Worm (Caenorhabditis elegans) whole organism, L4 larva: ENCODE data around the gene Y65A5A.24.

Source experiments
- D1046.2 ChIP-seq: fragments of 200-800 bp; sonication (Bioruptor generic); IDR thresholded peaks from 2 replicates; pipeline ENCODE4 v1.3.6; 2022; ENCODE audit warnings: missing genetic modification characterization, missing compliant biosample characterization
- F10B5.3 ChIP-seq: sonication (generic microtip); optimal IDR thresholded peaks from 2 replicates; lab custom pipeline; 2016; ENCODE audit warnings: mild to moderate bottlenecking, missing genetic modification characterization, missing compliant biosample characterization
- F26F4.8 ChIP-seq: fragments of 200-800 bp; sonication (Bioruptor generic); conservative IDR thresholded peaks from 2 replicates; pipeline ENCODE4 v1.3.6; 2022; ENCODE audit warnings: missing genetic modification characterization, missing compliant biosample characterization
- F49E8.2 ChIP-seq: sonication (generic microtip); optimal IDR thresholded peaks from 2 replicates; lab custom pipeline; 2016; ENCODE audit warnings: missing compliant biosample characterization, mild to moderate bottlenecking, missing genetic modification characterization, borderline replicate concordance
- R02D3.7 ChIP-seq: fragments of 150-350 bp; sonication (generic microtip); optimal IDR thresholded peaks from 3 replicates; lab custom pipeline; 2014; ENCODE audit warnings: missing biosample characterization, missing genetic modification characterization
- T20F7.1 ChIP-seq: fragments of 200-800 bp; sonication (Bioruptor generic); optimal IDR thresholded peaks from 2 replicates; lab custom pipeline; 2018; ENCODE audit warnings: mild to moderate bottlenecking, missing genetic modification characterization, missing compliant biosample characterization
- Y5F2A.4 ChIP-seq: fragments of 200-800 bp; sonication (Bioruptor generic); optimal IDR thresholded peaks from 2 replicates; lab custom pipeline; 2018; ENCODE audit warnings: mild to moderate bottlenecking, missing genetic modification characterization, missing compliant biosample characterization
- Y75B8A.6 ChIP-seq: fragments of 200-800 bp; sonication (Bioruptor generic); IDR thresholded peaks from 2 replicates; pipeline ENCODE4 v1.3.6; 2022; ENCODE audit warnings: missing genetic modification reagents, missing genetic modification characterization, missing compliant biosample characterization
- ZK337.2 ChIP-seq: fragments of 200-800 bp; sonication (Bioruptor generic); IDR thresholded peaks from 2 replicates; pipeline ENCODE4 v1.3.6; 2022; ENCODE audit warnings: missing genetic modification reagents, missing genetic modification characterization, missing compliant biosample characterization
- ZK546.5 ChIP-seq, 2 experiments: sonication (generic microtip); optimal IDR thresholded peaks; 2 replicates each; lab custom pipeline; 2017; ENCODE audit warnings: missing biosample characterization in 2 of 2, missing genetic modification characterization in 2 of 2
- aha-1 ChIP-seq: fragments of 150-350 bp; peaks from one replicate; lab custom pipeline; 2014; ENCODE audit warnings: missing biosample characterization, missing genetic modification characterization
- attf-4 ChIP-seq: sonication (generic microtip); optimal IDR thresholded peaks from 3 replicates; lab custom pipeline; 2017; ENCODE audit warnings: missing biosample characterization, missing genetic modification characterization
- ceh-32 ChIP-seq: sonication (generic microtip); optimal IDR thresholded peaks from 2 replicates; lab custom pipeline; 2016; ENCODE audit warnings: mild to moderate bottlenecking, missing genetic modification characterization, missing compliant biosample characterization; ENCODE audit not compliant: poor library complexity
- ctbp-1 ChIP-seq: fragments of 200-800 bp; sonication (Bioruptor generic); IDR thresholded peaks from 2 replicates; pipeline ENCODE4 v1.3.6; 2022; ENCODE audit warnings: missing genetic modification reagents, missing genetic modification characterization, missing compliant biosample characterization
- daf-12 ChIP-seq: fragments of 150-350 bp; optimal IDR thresholded peaks from 2 replicates; lab custom pipeline; 2014; ENCODE audit warnings: missing biosample characterization, missing genetic modification reagents, missing genetic modification characterization
- daf-16 ChIP-seq, 3 experiments: sonication (generic microtip); optimal IDR thresholded peaks; 2 replicates each; lab custom pipeline; 2016 to 2017; ENCODE audit warnings: missing genetic modification characterization in 3 of 3, missing genetic modification reagents in 3 of 3, mild to moderate bottlenecking in 2 of 3, missing compliant biosample characterization in 2 of 3, missing biosample characterization in 1 of 3, moderate library complexity in 1 of 3
- duxl-1 ChIP-seq: sonication (generic microtip); optimal IDR thresholded peaks from 2 replicates; lab custom pipeline; 2016; ENCODE audit warnings: mild to moderate bottlenecking, missing genetic modification characterization, moderate library complexity, missing compliant biosample characterization; ENCODE audit not compliant: poor library complexity
- fos-1 ChIP-seq: fragments of 150-350 bp; optimal IDR thresholded peaks from 2 replicates; lab custom pipeline; 2014; ENCODE audit warnings: missing biosample characterization, missing genetic modification characterization
- hmg-1.1 ChIP-seq: fragments of 200-800 bp; sonication (Bioruptor generic); IDR thresholded peaks from 2 replicates; pipeline ENCODE4 v1.3.6; 2022; ENCODE audit warnings: missing genetic modification reagents, missing genetic modification characterization, missing compliant biosample characterization
- lin-1 ChIP-seq: fragments of 200-800 bp; sonication (Bioruptor generic); IDR thresholded peaks from 2 replicates; pipeline ENCODE4 v1.3.6; 2022; ENCODE audit warnings: missing genetic modification reagents, missing genetic modification characterization, missing compliant biosample characterization
- lin-15B ChIP-seq: fragments of 150-350 bp; sonication (generic microtip); optimal IDR thresholded peaks from 3 replicates; lab custom pipeline; 2014; ENCODE audit warnings: missing biosample characterization, missing genetic modification characterization
- lsy-2 ChIP-seq, 2 experiments: fragments of 150-350 bp in 1 of 2; sonication (generic microtip) in 1 of 2; optimal IDR thresholded peaks; 2 replicates each; lab custom pipeline; 2014 to 2017; ENCODE audit warnings: missing biosample characterization in 2 of 2, missing genetic modification characterization in 2 of 2
- madf-5 ChIP-seq, 2 experiments: fragments of 200-800 bp; sonication (Bioruptor generic); IDR thresholded peaks; 2 replicates each; pipeline ENCODE4 v1.3.6; 2022; ENCODE audit warnings: missing compliant biosample characterization in 2 of 2, missing genetic modification characterization in 2 of 2
- madf-9 ChIP-seq: fragments of 200-800 bp; sonication (Bioruptor generic); conservative IDR thresholded peaks from 2 replicates; pipeline ENCODE4 v1.3.6; 2022; ENCODE audit warnings: missing genetic modification reagents, missing genetic modification characterization, missing compliant biosample characterization
- mxl-3 ChIP-seq: fragments of 200-800 bp; sonication (Bioruptor generic); optimal IDR thresholded peaks from 2 replicates; lab custom pipeline; 2018; ENCODE audit warnings: mild to moderate bottlenecking, missing genetic modification characterization, missing compliant biosample characterization
- nhr-10 ChIP-seq: fragments of 150-350 bp; optimal IDR thresholded peaks from 2 replicates; lab custom pipeline; 2014; ENCODE audit warnings: missing biosample characterization, missing genetic modification characterization
- nhr-102 ChIP-seq: sonication (generic microtip); optimal IDR thresholded peaks from 2 replicates; lab custom pipeline; 2016; ENCODE audit warnings: mild to moderate bottlenecking, missing genetic modification characterization, moderate library complexity, missing compliant biosample characterization
- nhr-111 ChIP-seq: fragments of 200-800 bp; sonication (Bioruptor generic); optimal IDR thresholded peaks from 2 replicates; lab custom pipeline; 2018; ENCODE audit warnings: mild to moderate bottlenecking, missing genetic modification characterization, missing compliant biosample characterization
- nhr-237 ChIP-seq: sonication (generic microtip); optimal IDR thresholded peaks from 2 replicates; lab custom pipeline; 2017; ENCODE audit warnings: missing biosample characterization, missing genetic modification characterization
- nhr-25 ChIP-seq: sonication (generic microtip); optimal IDR thresholded peaks from 2 replicates; lab custom pipeline; 2017; ENCODE audit warnings: missing genetic modification characterization, mild to moderate bottlenecking, missing compliant biosample characterization, antibody characterized with exemption, moderate library complexity, borderline replicate concordance; ENCODE audit not compliant: insufficient read depth
- nhr-28 ChIP-seq: fragments of 150-350 bp; optimal IDR thresholded peaks from 2 replicates; lab custom pipeline; 2014; ENCODE audit warnings: missing biosample characterization, missing genetic modification characterization
- nhr-41 ChIP-seq: fragments of 200-800 bp; sonication (Bioruptor generic); IDR thresholded peaks from 2 replicates; pipeline ENCODE4 v1.3.6; 2022; ENCODE audit warnings: missing genetic modification reagents, missing genetic modification characterization, missing compliant biosample characterization
- nhr-42 ChIP-seq: fragments of 200-800 bp; sonication (Bioruptor generic); IDR thresholded peaks from 2 replicates; pipeline ENCODE4 v1.3.6; 2022; ENCODE audit warnings: missing genetic modification characterization, missing compliant biosample characterization
- nhr-48 ChIP-seq: sonication (generic microtip); optimal IDR thresholded peaks from 2 replicates; lab custom pipeline; 2016; ENCODE audit warnings: mild to moderate bottlenecking, missing genetic modification characterization, missing compliant biosample characterization
- pha-4 ChIP-seq, 2 experiments: fragments of 150-350 bp in 1 of 2; fragments of 200-800 bp in 1 of 2; sonication (Bioruptor generic) in 1 of 2; IDR thresholded peaks in 1 of 2; optimal IDR thresholded peaks in 1 of 2; 2 replicates each; pipeline versions ENCODE4 v1.3.6 to Lab custom; 2014 to 2022; ENCODE audit warnings: missing genetic modification characterization in 2 of 2, missing genetic modification reagents in 2 of 2, missing biosample characterization in 1 of 2, missing compliant biosample characterization in 1 of 2
- pqm-1 ChIP-seq: sonication (generic microtip); optimal IDR thresholded peaks from 2 replicates; lab custom pipeline; 2017; ENCODE audit warnings: missing biosample characterization, missing genetic modification characterization
- snpc-1.2 ChIP-seq: fragments of 200-800 bp; sonication (Bioruptor generic); IDR thresholded peaks from 2 replicates; pipeline ENCODE4 v1.3.6; 2022; ENCODE audit warnings: missing genetic modification reagents, missing genetic modification characterization, missing compliant biosample characterization
- spr-3 ChIP-seq: fragments of 200-800 bp; sonication (Bioruptor generic); optimal IDR thresholded peaks from 2 replicates; lab custom pipeline; 2018; ENCODE audit warnings: mild to moderate bottlenecking, missing genetic modification characterization, missing compliant biosample characterization
- tag-97 ChIP-seq: fragments of 200-800 bp; sonication (Bioruptor generic); IDR thresholded peaks from 2 replicates; pipeline ENCODE4 v1.3.6; 2022; ENCODE audit warnings: missing genetic modification characterization, missing compliant biosample characterization
- tra-1 ChIP-seq: fragments of 200-800 bp; sonication (Bioruptor generic); IDR thresholded peaks from 2 replicates; pipeline ENCODE4 v1.3.6; 2022; ENCODE audit warnings: missing genetic modification reagents, missing genetic modification characterization, missing compliant biosample characterization
- unc-130 ChIP-seq: sonication (generic microtip); optimal IDR thresholded peaks from 2 replicates; lab custom pipeline; 2016; ENCODE audit warnings: missing genetic modification reagents, missing genetic modification characterization, missing compliant biosample characterization
- unc-62 ChIP-seq, 3 experiments: fragments of 150-350 bp in 1 of 3; sonication (generic microtip); optimal IDR thresholded peaks in 2 of 3; peaks in 1 of 3; 1 replicate in 1 of 3; 2 replicates in 2 of 3; lab custom pipeline; 2014 to 2017; ENCODE audit warnings: missing biosample characterization in 3 of 3, missing genetic modification characterization in 3 of 3, missing genetic modification reagents in 3 of 3, missing genotype in 1 of 3
- vab-7 ChIP-seq: fragments of 200-800 bp; sonication (Bioruptor generic); IDR thresholded peaks from 2 replicates; pipeline ENCODE4 v1.3.6; 2022; ENCODE audit warnings: missing genetic modification reagents, missing genetic modification characterization, missing compliant biosample characterization
- zfp-2 ChIP-seq: sonication (generic microtip); optimal IDR thresholded peaks from 2 replicates; lab custom pipeline; 2016; ENCODE audit warnings: mild to moderate bottlenecking, missing genetic modification characterization, missing compliant biosample characterization
- zip-11 ChIP-seq: fragments of 200-800 bp; sonication (Bioruptor generic); IDR thresholded peaks from 2 replicates; pipeline ENCODE4 v1.3.6; 2022; ENCODE audit warnings: missing genetic modification characterization, missing compliant biosample characterization
- ztf-11 ChIP-seq: fragments of 150-350 bp; optimal IDR thresholded peaks from 2 replicates; lab custom pipeline; 2014; ENCODE audit warnings: missing biosample characterization, missing genetic modification characterization

Gene Y65A5A.24

ce11 chrIV:16415100-16415973 lies 21.6 kb downstream of the Y65A5A.24 start (continued):
- TF ChIP-seq zip-11 (GFP tag; lab: Robert Waterston, UW) (no peak), tag-97 (GFP tag; lab: Robert Waterston, UW) (0 out of 2 replicates have a peak, but pooled peaks have one; percentile 63), nhr-237 (tag; lab: Kevin White, UChicago) (no peak), madf-5 (GFP tag; IDR thresholded peaks at IDR 0.05; lab: Robert Waterston, UW) (no peak), ztf-11 (tag; lab: Kevin White, UChicago) (no peak), unc-62 (GFP tag; optimal IDR thresholded peaks at IDR 0.05 in 1 of 2; lab: Kevin White, UChicago) (no peak), unc-62 (tag; optimal IDR thresholded peaks at IDR 0.05; lab: Kevin White, UChicago) (no peak), daf-12 (tag; lab: Kevin White, UChicago) (no peak), spr-3 (GFP tag; lab: Kevin White, UChicago) (peak; percentile 8), pqm-1 (tag; lab: Kevin White, UChicago) (no peak), tra-1 (peak; percentile 78), unc-130 (peak; percentile 74), snpc-1.2 (GFP tag; lab: Robert Waterston, UW) (peak; percentile 96), nhr-102 (tag; lab: Kevin White, UChicago) (peak; percentile 33), ZK546.5 (tag; optimal IDR thresholded peaks at IDR 0.05; lab: Kevin White, UChicago) (no peak), nhr-48 (tag; lab: Kevin White, UChicago) (no peak), vab-7 (peak; percentile 24; the same call in 1 of the 2 replicates), pha-4 (GFP tag; IDR thresholded peaks at IDR 0.05; lab: Robert Waterston, UW) (peak; percentile 23; the same call in 1 of the 2 replicates), pha-4 (tag; optimal IDR thresholded peaks at IDR 0.05; lab: Kevin White, UChicago) (no peak), fos-1 (tag; lab: Kevin White, UChicago) (no peak), nhr-41 (GFP tag; lab: Robert Waterston, UW) (no peak), zfp-2 (tag; lab: Kevin White, UChicago) (no peak), hmg-1.1 (GFP tag; lab: Robert Waterston, UW) (peak; percentile 32; the same call in 1 of the 2 replicates), nhr-42 (GFP tag; lab: Robert Waterston, UW) (0 out of 2 replicates have a peak, but pooled peaks have one; percentile 67), lin-1 (GFP tag; lab: Robert Waterston, UW) (no peak), F10B5.3 (tag; lab: Kevin White, UChicago) (peak; percentile 45), nhr-28 (tag; lab: Kevin White, UChicago) (peak; percentile 18), T20F7.1 (GFP tag; lab: Kevin White, UChicago) (no peak), ceh-32 (tag; lab: Kevin White, UChicago) (no peak), Y75B8A.6 (GFP tag; lab: Robert Waterston, UW) (no peak), daf-16 (GFP tag; optimal IDR thresholded peaks at IDR 0.05; lab: Kevin White, UChicago) (no peak), daf-16 (tag; optimal IDR thresholded peaks at IDR 0.05; lab: Kevin White, UChicago) (no peak), F26F4.8 (no peak), attf-4 (no peak), nhr-111 (GFP tag; lab: Kevin White, UChicago) (no peak), nhr-25 (tag; lab: Kevin White, UChicago) (no peak), F49E8.2 (tag; lab: Kevin White, UChicago) (peak; percentile 84), duxl-1 (tag; lab: Kevin White, UChicago) (peak; percentile 86), madf-9 (GFP tag; lab: Robert Waterston, UW) (peak; percentile 82), mxl-3 (GFP tag; lab: Kevin White, UChicago) (no peak), nhr-10 (no peak), D1046.2 (peak; percentile 50; the same call in 1 of the 2 replicates), ZK337.2 (GFP tag; lab: Robert Waterston, UW) (peak; percentile 97), lsy-2 (tag; optimal IDR thresholded peaks at IDR 0.05; lab: Kevin White, UChicago) (peak in 1 of 2 experiments; percentile 75), Y5F2A.4 (GFP tag; lab: Kevin White, UChicago) (no peak), ctbp-1 (GFP tag; lab: Robert Waterston, UW) (0 out of 2 replicates have a peak, but pooled peaks have one; percentile 11), R02D3.7 (tag; lab: Kevin White, UChicago) (no peak), lin-15B (tag; lab: Kevin White, UChicago) (no peak), aha-1 (tag; lab: Kevin White, UChicago) (peak; percentile 81)
